Worm (Caenorhabditis elegans): ENCODE data around the gene rpc-11.

rpc-11 gene

ce11 chrIV:1409941-1410340 is at the start of gene rpc-11:
Gene rpc-11 (minus strand): TSS chrIV:1410041.
- no peak for TF ChIP-seq ztf-4 (tag; optimal IDR thresholded peaks at IDR 0.05)
- TF ChIP-seq elt-3 (tag; optimal IDR thresholded peaks at IDR 0.05) = no peak
- TF ChIP-seq nhr-11 (tag; optimal IDR thresholded peaks at IDR 0.05) = no peak
- no peak for TF ChIP-seq unc-62 (GFP tag; optimal IDR thresholded peaks at IDR 0.05)
- no peak for TF ChIP-seq zag-1 (tag; optimal IDR thresholded peaks at IDR 0.05)

- no peak for TF ChIP-seq nhr-11 (tag; optimal IDR thresholded peaks at IDR 0.05)
- no peak for TF ChIP-seq snpc-4 (tag; optimal IDR thresholded peaks at IDR 0.05)
- TF ChIP-seq zag-1 (tag; optimal IDR thresholded peaks at IDR 0.05) = no peak
- TF ChIP-seq gmeb-1 (tag; optimal IDR thresholded peaks at IDR 0.05) = no peak
Measured at ce11 chrIV:1459419-1459818, 49.6 kb upstream of the rpc-11 start.

- TF ChIP-seq mbf-1 (tag; optimal IDR thresholded peaks at IDR 0.05) (no peak), F13H6.1 (tag; optimal IDR thresholded peaks at IDR 0.05) (no peak), nhr-10 (tag; optimal IDR thresholded peaks at IDR 0.05) (no peak), lin-11 (tag; optimal IDR thresholded peaks at IDR 0.05) (no peak), Y55F3AM.14 (GFP tag; optimal IDR thresholded peaks at IDR 0.05) (peak; percentile 32), nhr-12 (tag; optimal IDR thresholded peaks at IDR 0.05) (no peak)
Measured at ce11 chrIV:1458192-1458591, 48.4 kb upstream of the rpc-11 start.

- TF ChIP-seq mab-5 (tag; optimal IDR thresholded peaks at IDR 0.05) = no peak
- no peak for TF ChIP-seq F13H6.1 (tag; optimal IDR thresholded peaks at IDR 0.05)
- no peak for TF ChIP-seq sma-9 (GFP tag; optimal IDR thresholded peaks at IDR 0.05)
- TF ChIP-seq sma-9 (tag; optimal IDR thresholded peaks at IDR 0.05) = no peak
- no peak for TF ChIP-seq egl-27 (tag; optimal IDR thresholded peaks at IDR 0.05)
- TF ChIP-seq nhr-6 (tag; optimal IDR thresholded peaks at IDR 0.05) = no peak
- TF ChIP-seq unc-55 (GFP tag; optimal IDR thresholded peaks at IDR 0.05) = no peak
- TF ChIP-seq fos-1 (tag; optimal IDR thresholded peaks at IDR 0.05) = no peak
- TF ChIP-seq snpc-4 (tag; optimal IDR thresholded peaks at IDR 0.05) = no peak
- TF ChIP-seq blmp-1 (tag; optimal IDR thresholded peaks at IDR 0.05; ENCODE audit: insufficient read depth) = no peak
- TF ChIP-seq peb-1 (tag; optimal IDR thresholded peaks at IDR 0.05) = no peak
- no peak for TF ChIP-seq ceh-82 (tag; optimal IDR thresholded peaks at IDR 0.05)
- TF ChIP-seq Y55F3AM.14 (GFP tag; optimal IDR thresholded peaks at IDR 0.05) = no peak
- no peak for TF ChIP-seq ztf-11 (tag; optimal IDR thresholded peaks at IDR 0.05)
- TF ChIP-seq nhr-12 (tag; optimal IDR thresholded peaks at IDR 0.05) = no peak
Measured at ce11 chrIV:1456775-1457174, 46.9 kb upstream of the rpc-11 start, which contains the start of gene nadk-1. Gene nadk-1 (plus strand): TSS chrIV:1457075.

ce11 chrIV:1455006-1455405 is 45.2 kb upstream of the rpc-11 start:
- no peak for TF ChIP-seq mbf-1 (tag; optimal IDR thresholded peaks at IDR 0.05)
- TF ChIP-seq alr-1 (tag; optimal IDR thresholded peaks at IDR 0.05) = no peak
- no peak for TF ChIP-seq nhr-77 (tag; optimal IDR thresholded peaks at IDR 0.05)
- TF ChIP-seq mdl-1 (tag; optimal IDR thresholded peaks at IDR 0.05) = no peak
- TF ChIP-seq unc-62 (GFP tag; optimal IDR thresholded peaks at IDR 0.05) = no peak
- TF ChIP-seq ztf-4 (tag; optimal IDR thresholded peaks at IDR 0.05) = no peak
- TF ChIP-seq fos-1 (tag; optimal IDR thresholded peaks at IDR 0.05) = peak; percentile 87
- peak; percentile 6 for TF ChIP-seq nhr-25 (tag; optimal IDR thresholded peaks at IDR 0.05)
- peak; percentile 18 for TF ChIP-seq nhr-129 (tag; optimal IDR thresholded peaks at IDR 0.05)
- TF ChIP-seq mab-5 (tag; optimal IDR thresholded peaks at IDR 0.05) = no peak
- peak; percentile 41 for TF ChIP-seq F13H6.1 (tag; optimal IDR thresholded peaks at IDR 0.05)
- TF ChIP-seq dmd-4 (tag; optimal IDR thresholded peaks at IDR 0.05) = no peak
- TF ChIP-seq Y55F3AM.14 (GFP tag; optimal IDR thresholded peaks at IDR 0.05) = no peak
- no peak for TF ChIP-seq unc-55 (GFP tag; optimal IDR thresholded peaks at IDR 0.05)
- no peak for TF ChIP-seq R02D3.7 (tag; optimal IDR thresholded peaks at IDR 0.05)
- peak; percentile 62 for TF ChIP-seq sma-9 (GFP tag; optimal IDR thresholded peaks at IDR 0.05)
- no peak for TF ChIP-seq sma-9 (tag; optimal IDR thresholded peaks at IDR 0.05)
- TF ChIP-seq nhr-237 (tag; optimal IDR thresholded peaks at IDR 0.05) = no peak
- TF ChIP-seq ceh-82 (tag; optimal IDR thresholded peaks at IDR 0.05) = no peak
- no peak for TF ChIP-seq unc-39 (tag; optimal IDR thresholded peaks at IDR 0.05)

DNA sequence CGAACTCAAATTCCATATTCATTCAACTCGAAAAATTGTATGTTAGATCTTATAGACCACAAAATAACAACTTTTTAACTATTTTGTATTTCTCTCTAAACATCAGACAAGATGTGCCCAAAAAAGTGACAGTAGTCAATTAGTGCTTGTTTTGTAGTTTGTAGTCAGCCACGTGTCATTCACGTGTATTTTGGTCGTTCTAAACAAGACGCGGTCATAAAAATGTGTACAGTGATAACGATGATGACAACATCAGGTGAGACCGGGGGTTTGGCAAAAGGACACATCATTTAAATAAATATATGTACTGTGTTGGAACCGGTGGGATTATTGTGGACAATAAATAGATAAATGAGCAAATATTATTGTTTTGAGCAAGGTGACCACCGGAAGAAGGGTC is 44.4 kb upstream of the rpc-11 start:
- no peak for TF ChIP-seq zag-1 (tag; optimal IDR thresholded peaks at IDR 0.05)
- TF ChIP-seq ceh-16 (tag; optimal IDR thresholded peaks at IDR 0.05) = no peak
- no peak for TF ChIP-seq blmp-1 (tag; optimal IDR thresholded peaks at IDR 0.05; ENCODE audit: insufficient read depth)
- TF ChIP-seq nhr-237 (tag; optimal IDR thresholded peaks at IDR 0.05) = no peak
- TF ChIP-seq egl-27 (tag; optimal IDR thresholded peaks at IDR 0.05) = no peak
- TF ChIP-seq nhr-12 (tag; optimal IDR thresholded peaks at IDR 0.05) = no peak
- peak; percentile 15 for TF ChIP-seq nhr-6 (tag; optimal IDR thresholded peaks at IDR 0.05)
- no peak for TF ChIP-seq nhr-10 (tag; optimal IDR thresholded peaks at IDR 0.05)
- peak; percentile 41 for TF ChIP-seq nhr-129 (tag; optimal IDR thresholded peaks at IDR 0.05)
- no peak for TF ChIP-seq ceh-82 (tag; optimal IDR thresholded peaks at IDR 0.05)
- TF ChIP-seq nhr-21 (tag; optimal IDR thresholded peaks at IDR 0.05) = no peak
- no peak for TF ChIP-seq lin-39 (tag; optimal IDR thresholded peaks at IDR 0.05)
- TF ChIP-seq sem-4 (tag; optimal IDR thresholded peaks at IDR 0.05) = no peak
- TF ChIP-seq dmd-4 (tag; optimal IDR thresholded peaks at IDR 0.05) = no peak
- TF ChIP-seq fos-1 (tag; optimal IDR thresholded peaks at IDR 0.05) = peak; percentile 70
- TF ChIP-seq Y55F3AM.14 (GFP tag; optimal IDR thresholded peaks at IDR 0.05) = no peak
- no peak for TF ChIP-seq unc-55 (GFP tag; optimal IDR thresholded peaks at IDR 0.05)
- peak; percentile 82 for TF ChIP-seq sma-9 (GFP tag; optimal IDR thresholded peaks at IDR 0.05)
- TF ChIP-seq sma-9 (tag; optimal IDR thresholded peaks at IDR 0.05) = no peak
- TF ChIP-seq nhr-25 (tag; optimal IDR thresholded peaks at IDR 0.05) = peak; percentile 62
- TF ChIP-seq mdl-1 (tag; optimal IDR thresholded peaks at IDR 0.05) = peak in 1 of 2 experiments; percentile 12
- peak; percentile 61 for TF ChIP-seq gmeb-1 (tag; optimal IDR thresholded peaks at IDR 0.05)
- TF ChIP-seq ZK546.5 (tag; optimal IDR thresholded peaks at IDR 0.05) = no peak
- TF ChIP-seq nhr-23 (tag; optimal IDR thresholded peaks at IDR 0.05) = no peak
- no peak for TF ChIP-seq lin-13 (GFP tag; optimal IDR thresholded peaks at IDR 0.05)
- TF ChIP-seq elt-1 (tag; optimal IDR thresholded peaks at IDR 0.05) = no peak

Data from whole organism, L2 larva.